Worm (Caenorhabditis elegans): ENCODE results near the gene abu-10.

abu-10 gene

DNA sequence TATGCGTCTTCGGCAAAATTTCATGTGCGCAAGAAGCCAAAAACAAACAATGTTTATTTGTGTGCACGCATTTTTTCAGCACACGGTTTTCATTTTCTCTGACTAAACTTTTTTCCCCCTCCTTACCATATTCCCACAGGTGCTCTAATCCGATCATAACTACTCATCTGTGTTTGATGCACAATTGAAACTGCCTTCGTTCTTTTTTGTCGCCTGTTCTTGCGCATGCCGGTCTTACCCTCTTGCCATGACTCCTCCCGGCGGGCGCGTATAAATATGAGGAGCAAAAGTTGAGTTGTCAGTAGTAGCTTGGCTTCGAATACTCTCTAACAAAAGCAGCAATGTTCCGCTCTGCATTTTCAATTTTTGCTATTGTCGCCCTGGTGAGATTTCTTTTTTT is at the start of gene abu-10:
TSS of gene abu-10 (plus strand) at position 301 of the 400 bp plus-strand sequence.
- no peak for TF ChIP-seq aly-1 (tag; optimal IDR thresholded peaks at IDR 0.05)
- no peak for TF ChIP-seq ets-7 (tag; optimal IDR thresholded peaks at IDR 0.05)
- TF ChIP-seq hmg-4 (GFP tag; optimal IDR thresholded peaks at IDR 0.05) = no peak
- TF ChIP-seq F13C5.2 (tag; optimal IDR thresholded peaks at IDR 0.05) = no peak
- TF ChIP-seq B0310.2 (tag; optimal IDR thresholded peaks at IDR 0.05) = no peak
- TF ChIP-seq tra-4 (tag; optimal IDR thresholded peaks at IDR 0.05) = no peak
- no peak for TF ChIP-seq ceh-13 (GFP tag; optimal IDR thresholded peaks at IDR 0.05)
- no peak for TF ChIP-seq hnd-1 (tag; optimal IDR thresholded peaks at IDR 0.05)
- TF ChIP-seq ceh-36 (tag; optimal IDR thresholded peaks at IDR 0.05) = no peak
- no peak for TF ChIP-seq sea-1 (GFP tag; conservative IDR thresholded peaks at IDR 0.05)
- no peak for TF ChIP-seq hmbx-1 (tag; optimal IDR thresholded peaks at IDR 0.05)
- TF ChIP-seq tbx-11 (GFP tag; IDR thresholded peaks at IDR 0.05) = no peak

DNA sequence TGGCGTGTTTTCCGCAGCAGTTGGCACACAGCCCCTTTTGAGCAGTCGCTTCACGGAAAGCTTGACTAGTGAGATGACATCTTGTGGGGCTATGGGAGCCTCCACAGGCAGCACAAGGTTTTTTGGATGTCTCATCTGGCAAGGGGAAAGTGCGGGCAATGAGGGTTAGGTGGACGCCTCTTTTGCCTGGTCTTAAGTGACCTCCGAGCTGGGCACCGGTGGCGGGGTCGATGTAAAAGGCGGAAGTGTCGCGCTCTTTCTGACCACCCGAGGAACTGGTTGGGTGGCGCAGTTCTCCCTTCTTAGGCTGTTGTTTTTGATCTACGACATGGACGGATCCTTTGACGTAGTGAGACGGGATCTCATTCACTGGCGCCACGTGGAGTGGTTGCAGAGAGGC is 46.6 kb upstream of the abu-10 start:
- no peak for TF ChIP-seq scrt-1 (GFP tag; IDR thresholded peaks at IDR 0.05)
- TF ChIP-seq flt-1 (GFP tag; IDR thresholded peaks at IDR 0.05) = no peak
- no peak for TF ChIP-seq hnd-1 (tag; optimal IDR thresholded peaks at IDR 0.05)
- TF ChIP-seq ets-7 (tag; optimal IDR thresholded peaks at IDR 0.05) = no peak
- no peak for TF ChIP-seq ama-1 (optimal IDR thresholded peaks at IDR 0.05)

ce11 chrX:3752443-3752842 is 45.5 kb upstream of the abu-10 start:
- TF ChIP-seq tra-4 (tag; optimal IDR thresholded peaks at IDR 0.05) = no peak
- TF ChIP-seq pes-1 (GFP tag; IDR thresholded peaks at IDR 0.05) = no peak
- no peak for TF ChIP-seq ceh-36 (tag; optimal IDR thresholded peaks at IDR 0.05)
- no peak for TF ChIP-seq scrt-1 (GFP tag; IDR thresholded peaks at IDR 0.05)
- no peak for TF ChIP-seq F13C5.2 (tag; optimal IDR thresholded peaks at IDR 0.05)
- TF ChIP-seq hmg-4 (GFP tag; optimal IDR thresholded peaks at IDR 0.05) = no peak
- no peak for TF ChIP-seq tbx-37 (GFP tag; conservative IDR thresholded peaks at IDR 0.05)
- no peak for TF ChIP-seq ets-7 (tag; optimal IDR thresholded peaks at IDR 0.05)
- no peak for TF ChIP-seq hnd-1 (tag; optimal IDR thresholded peaks at IDR 0.05)
- no peak for TF ChIP-seq sea-1 (GFP tag; conservative IDR thresholded peaks at IDR 0.05)
- no peak for TF ChIP-seq tbx-11 (GFP tag; IDR thresholded peaks at IDR 0.05)
- no peak for TF ChIP-seq ceh-13 (GFP tag; optimal IDR thresholded peaks at IDR 0.05)
- no peak for TF ChIP-seq flt-1 (GFP tag; IDR thresholded peaks at IDR 0.05)
- TF ChIP-seq B0310.2 (tag; optimal IDR thresholded peaks at IDR 0.05) = no peak

DNA sequence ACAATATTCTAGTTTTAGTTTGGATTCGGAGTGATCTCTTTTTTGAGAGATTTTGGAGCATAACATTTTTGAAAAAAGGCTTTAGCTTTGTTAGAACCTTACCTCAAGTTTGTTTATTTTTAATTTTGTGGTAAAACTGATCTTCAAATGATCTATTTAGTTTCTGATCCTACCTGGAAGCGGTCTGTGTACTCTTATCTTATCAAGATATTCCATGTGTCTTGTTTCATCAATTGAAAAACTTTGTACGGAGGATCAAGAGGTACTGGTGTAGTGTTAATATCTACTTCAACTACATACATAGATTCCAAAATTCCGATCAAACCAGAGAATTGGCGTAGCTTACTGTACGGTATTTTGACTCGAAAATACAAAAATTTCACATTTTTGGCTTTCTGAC is 42.2 kb upstream of the abu-10 start:
- TF ChIP-seq tbx-37 (GFP tag; conservative IDR thresholded peaks at IDR 0.05) (no peak), hmbx-1 (tag; optimal IDR thresholded peaks at IDR 0.05) (no peak), tra-4 (tag; optimal IDR thresholded peaks at IDR 0.05) (no peak), scrt-1 (GFP tag; IDR thresholded peaks at IDR 0.05) (no peak), pes-1 (GFP tag; IDR thresholded peaks at IDR 0.05) (no peak), sea-1 (GFP tag; conservative IDR thresholded peaks at IDR 0.05) (no peak), aly-1 (tag; optimal IDR thresholded peaks at IDR 0.05) (no peak), ama-1 (optimal IDR thresholded peaks at IDR 0.05) (no peak), flt-1 (GFP tag; IDR thresholded peaks at IDR 0.05) (no peak), ceh-36 (tag; optimal IDR thresholded peaks at IDR 0.05) (no peak), hnd-1 (tag; optimal IDR thresholded peaks at IDR 0.05) (no peak), hmg-4 (GFP tag; optimal IDR thresholded peaks at IDR 0.05) (no peak), tbx-11 (GFP tag; IDR thresholded peaks at IDR 0.05) (no peak), ceh-13 (GFP tag; optimal IDR thresholded peaks at IDR 0.05) (no peak), B0310.2 (tag; optimal IDR thresholded peaks at IDR 0.05) (no peak), ets-7 (tag; optimal IDR thresholded peaks at IDR 0.05) (no peak)

DNA sequence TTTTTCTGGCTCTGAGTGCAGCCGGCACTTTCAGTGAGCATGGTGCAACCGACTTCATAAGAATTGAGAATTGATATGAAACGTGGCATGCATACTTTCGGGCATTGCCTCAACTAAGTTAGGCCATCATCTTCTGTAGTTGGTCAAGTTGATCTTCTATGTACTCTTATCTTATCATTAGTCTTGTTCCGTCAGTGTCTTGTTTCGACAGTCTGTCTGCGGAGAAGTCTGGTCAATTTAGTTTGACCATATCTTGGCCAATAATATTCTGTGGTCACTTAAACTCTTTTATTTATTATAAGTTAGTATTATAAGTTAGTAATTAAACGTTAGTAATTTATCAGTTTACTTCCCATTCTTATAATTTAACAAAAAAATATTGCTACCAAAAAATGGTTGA is 41.7 kb upstream of the abu-10 start:
- TF ChIP-seq ets-7 (tag; optimal IDR thresholded peaks at IDR 0.05) = no peak
- no peak for TF ChIP-seq pes-1 (GFP tag; IDR thresholded peaks at IDR 0.05)
- no peak for TF ChIP-seq sea-1 (GFP tag; conservative IDR thresholded peaks at IDR 0.05)
- TF ChIP-seq ceh-36 (tag; optimal IDR thresholded peaks at IDR 0.05) = no peak
- TF ChIP-seq hnd-1 (tag; optimal IDR thresholded peaks at IDR 0.05) = no peak
- no peak for TF ChIP-seq ama-1 (optimal IDR thresholded peaks at IDR 0.05)
- TF ChIP-seq tbx-37 (GFP tag; conservative IDR thresholded peaks at IDR 0.05) = no peak

DNA sequence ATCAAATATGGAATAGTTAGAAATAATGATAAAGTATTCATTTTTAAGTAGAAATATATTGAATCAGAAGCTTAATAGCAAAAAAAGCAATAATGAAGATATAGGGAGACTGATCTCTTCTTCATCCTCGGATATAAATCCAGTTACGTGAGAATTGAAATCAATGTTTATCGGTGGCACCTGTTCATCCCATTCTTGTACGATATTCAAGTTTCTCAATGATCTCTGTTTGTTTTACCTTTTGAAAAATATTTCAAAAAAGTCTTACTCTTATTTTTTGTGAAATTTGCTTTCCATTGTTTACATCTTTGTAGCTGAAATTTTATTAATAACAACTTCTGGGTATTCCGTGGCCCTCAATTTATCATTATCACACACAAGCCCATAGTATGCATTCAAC is 39.6 kb upstream of the abu-10 start, which contains the start of gene T14G12.12:
TSS of gene T14G12.12 (minus strand) at position 101 of the 400 bp plus-strand sequence.
- TF ChIP-seq pes-1 (GFP tag; IDR thresholded peaks at IDR 0.05) (no peak), tbx-11 (GFP tag; IDR thresholded peaks at IDR 0.05) (no peak)

DNA sequence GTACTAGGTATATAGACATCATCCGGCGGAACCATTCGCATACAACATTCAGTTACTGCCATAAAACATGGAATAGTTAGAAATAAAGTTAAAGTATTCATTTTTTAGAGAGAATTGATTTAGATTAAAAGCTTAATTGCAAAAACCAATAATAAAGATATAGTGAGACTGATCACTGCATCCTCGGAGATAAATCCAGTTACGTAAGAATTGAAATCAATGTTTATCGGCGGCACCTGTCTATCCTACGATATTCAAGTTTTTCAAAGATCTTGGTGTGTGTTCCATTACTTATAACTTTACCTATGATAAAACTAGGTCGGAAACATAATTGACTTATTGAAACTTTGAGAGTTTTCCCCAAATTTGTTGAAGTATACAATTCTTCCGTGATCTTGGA is 38.6 kb upstream of the abu-10 start, which contains the start of gene T14G12.6:
TSS of gene T14G12.6 (minus strand) at position 101 of the 400 bp plus-strand sequence.
- no peak for TF ChIP-seq ceh-36 (tag; optimal IDR thresholded peaks at IDR 0.05)
- no peak for TF ChIP-seq tra-4 (tag; optimal IDR thresholded peaks at IDR 0.05)
- no peak for TF ChIP-seq ets-7 (tag; optimal IDR thresholded peaks at IDR 0.05)
- no peak for TF ChIP-seq hmbx-1 (tag; optimal IDR thresholded peaks at IDR 0.05)
- no peak for TF ChIP-seq tbx-37 (GFP tag; conservative IDR thresholded peaks at IDR 0.05)
- no peak for TF ChIP-seq sea-1 (GFP tag; conservative IDR thresholded peaks at IDR 0.05)
- no peak for TF ChIP-seq scrt-1 (GFP tag; IDR thresholded peaks at IDR 0.05)
- TF ChIP-seq pes-1 (GFP tag; IDR thresholded peaks at IDR 0.05) = no peak
- TF ChIP-seq B0310.2 (tag; optimal IDR thresholded peaks at IDR 0.05) = no peak
- TF ChIP-seq flt-1 (GFP tag; IDR thresholded peaks at IDR 0.05) = no peak
- no peak for TF ChIP-seq F13C5.2 (tag; optimal IDR thresholded peaks at IDR 0.05)
- TF ChIP-seq aly-1 (tag; optimal IDR thresholded peaks at IDR 0.05) = no peak
- no peak for TF ChIP-seq ama-1 (optimal IDR thresholded peaks at IDR 0.05)
- TF ChIP-seq hnd-1 (tag; optimal IDR thresholded peaks at IDR 0.05) = no peak
- TF ChIP-seq hmg-4 (GFP tag; optimal IDR thresholded peaks at IDR 0.05) = no peak
- no peak for TF ChIP-seq ceh-13 (GFP tag; optimal IDR thresholded peaks at IDR 0.05)
- no peak for TF ChIP-seq tbx-11 (GFP tag; IDR thresholded peaks at IDR 0.05)

DNA sequence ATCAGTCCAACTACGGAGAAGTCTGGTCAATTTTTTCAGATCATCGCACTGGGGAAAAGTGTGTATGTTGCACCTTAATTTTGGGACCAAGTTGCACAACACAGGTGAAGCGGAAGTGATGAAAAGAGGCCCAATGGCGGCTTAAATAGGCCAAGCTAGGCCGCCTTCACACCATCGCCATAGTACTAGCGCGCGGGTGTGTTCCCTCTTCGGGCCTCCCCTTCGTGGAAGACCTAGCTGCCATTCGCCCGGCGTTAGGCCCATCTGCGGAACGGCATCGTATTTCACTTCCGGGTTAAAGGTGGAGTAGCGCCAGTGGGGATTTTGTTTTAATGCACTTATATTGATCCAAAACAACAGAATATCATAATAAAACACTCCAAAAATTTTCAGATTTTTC is 38.2 kb upstream of the abu-10 start:
- TF ChIP-seq ama-1 (optimal IDR thresholded peaks at IDR 0.05) = no peak
- 0 out of 2 replicates have a peak, but pooled peaks have one; percentile 58 for TF ChIP-seq scrt-1 (GFP tag; IDR thresholded peaks at IDR 0.05)
